Worm (Caenorhabditis elegans): ENCODE data around the gene eat-20.

The eat-20 gene

ce11 chrX:15487162-15487561 is 22.6 kb upstream of the eat-20 start:
- TF ChIP-seq duxl-1 (tag; optimal IDR thresholded peaks at IDR 0.05; ENCODE audit: poor library complexity) (no peak), daf-8 (GFP tag; IDR thresholded peaks at IDR 0.05) (no peak), ctbp-1 (GFP tag; IDR thresholded peaks at IDR 0.05) (no peak), Y75B8A.6 (GFP tag; IDR thresholded peaks at IDR 0.05) (no peak), set-16 (GFP tag; IDR thresholded peaks at IDR 0.05) (peak; percentile 45; the same call in 1 of the 2 replicates), ceh-82 (tag; optimal IDR thresholded peaks at IDR 0.05) (no peak), mxl-3 (GFP tag; optimal IDR thresholded peaks at IDR 0.05) (peak; percentile 69), hlh-11 (tag; optimal IDR thresholded peaks at IDR 0.05) (peak; percentile 5)

- TF ChIP-seq daf-12 (tag; optimal IDR thresholded peaks at IDR 0.05) (no peak), Y48G9A.11 (GFP tag; IDR thresholded peaks at IDR 0.05) (no peak), ceh-82 (tag; optimal IDR thresholded peaks at IDR 0.05) (no peak), snpc-4 (tag; optimal IDR thresholded peaks at IDR 0.05) (no peak)
Observed at ce11 chrX:15487806-15488205, 22.0 kb upstream of the eat-20 start, which contains the start of gene H13N06.2. TSS of gene H13N06.2 (plus strand) at chrX:15488106.

DNA sequence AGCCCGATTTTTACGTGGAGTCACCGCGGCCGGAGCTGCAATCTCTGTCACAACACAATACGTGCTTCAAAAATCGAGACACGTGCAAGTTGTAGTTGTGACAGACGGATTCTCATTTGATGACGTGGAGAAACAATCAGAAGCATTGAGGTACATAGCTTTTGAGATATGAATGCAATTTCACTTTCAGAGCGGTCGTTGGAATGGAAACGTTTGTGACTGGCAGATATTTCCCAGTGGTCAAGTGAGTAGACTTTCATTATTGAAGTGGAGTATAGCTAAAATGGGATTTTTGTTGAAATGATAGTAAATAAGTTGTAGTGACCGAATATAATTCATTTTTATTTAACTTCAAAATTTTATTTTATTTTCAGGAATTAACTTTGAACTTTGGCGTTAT is 18.7 kb upstream of the eat-20 start:
- no peak for TF ChIP-seq nhr-111 (GFP tag; optimal IDR thresholded peaks at IDR 0.05)
- TF ChIP-seq unc-62 (GFP tag; optimal IDR thresholded peaks at IDR 0.05 in 1 of 2), result peak in 1 of 2 experiments; percentile 93
- TF ChIP-seq unc-62 (tag; optimal IDR thresholded peaks at IDR 0.05), result no peak
- TF ChIP-seq spr-1 (tag; optimal IDR thresholded peaks at IDR 0.05), result no peak
- TF ChIP-seq pha-4 (GFP tag; IDR thresholded peaks at IDR 0.05), result no peak
- no peak for TF ChIP-seq pha-4 (tag; optimal IDR thresholded peaks at IDR 0.05)
- no peak for TF ChIP-seq nhr-6 (tag; optimal IDR thresholded peaks at IDR 0.05)
- TF ChIP-seq aha-1 (tag), result peak; percentile 21

DNA sequence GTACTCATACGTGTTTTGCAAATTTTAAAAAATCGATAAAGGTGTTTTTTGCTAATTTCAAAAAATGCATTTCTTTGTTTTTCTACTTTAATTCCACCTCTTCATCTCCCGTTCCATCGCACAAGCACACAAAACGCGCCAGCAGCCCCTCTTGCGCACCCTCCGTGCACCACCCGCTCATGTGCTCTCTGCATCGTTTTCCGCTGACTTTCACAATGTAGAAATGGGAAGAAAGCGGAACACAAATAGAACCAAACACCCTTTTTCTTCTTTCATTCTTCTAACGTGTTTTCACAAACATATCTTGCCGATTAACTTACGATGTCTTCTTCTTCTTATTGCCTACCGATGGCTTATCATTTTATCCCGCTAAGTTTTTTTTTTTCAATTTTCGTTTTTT is 17.1 kb upstream of the eat-20 start:
- TF ChIP-seq vab-7 (GFP tag; IDR thresholded peaks at IDR 0.05) (no peak), ceh-32 (tag; optimal IDR thresholded peaks at IDR 0.05; ENCODE audit: poor library complexity) (no peak), zip-11 (GFP tag; IDR thresholded peaks at IDR 0.05) (no peak), nhr-11 (tag; optimal IDR thresholded peaks at IDR 0.05) (peak; percentile 62), lin-38 (GFP tag; IDR thresholded peaks at IDR 0.05) (no peak), lir-3 (tag; optimal IDR thresholded peaks at IDR 0.05) (no peak), php-3 (GFP tag; IDR thresholded peaks at IDR 0.05) (no peak), T26A8.4 (GFP tag; IDR thresholded peaks at IDR 0.05) (peak; percentile 81), rbr-2 (tag; optimal IDR thresholded peaks at IDR 0.05) (peak; percentile 87), spr-1 (tag; optimal IDR thresholded peaks at IDR 0.05) (peak; percentile 65), ztf-7 (tag; optimal IDR thresholded peaks at IDR 0.05) (peak; percentile 26), ceh-82 (tag; optimal IDR thresholded peaks at IDR 0.05) (no peak), lim-7 (GFP tag; IDR thresholded peaks at IDR 0.05) (no peak), nhr-25 (tag; optimal IDR thresholded peaks at IDR 0.05; ENCODE audit: borderline replicate concordance, insufficient read depth) (peak; percentile 41), pha-4 (GFP tag; IDR thresholded peaks at IDR 0.05) (peak; percentile 53; the same call in 1 of the 2 replicates), pha-4 (tag; optimal IDR thresholded peaks at IDR 0.05) (no peak), zfp-3 (GFP tag; conservative IDR thresholded peaks at IDR 0.05) (peak; percentile 84), nhr-77 (tag; optimal IDR thresholded peaks at IDR 0.05) (peak; percentile 75), aly-2 (tag; optimal IDR thresholded peaks at IDR 0.05) (no peak), dve-1 (tag; optimal IDR thresholded peaks at IDR 0.05; ENCODE audit: insufficient read depth) (peak; percentile 94), nhr-10 (tag; optimal IDR thresholded peaks at IDR 0.05) (no peak), nhr-111 (GFP tag; optimal IDR thresholded peaks at IDR 0.05) (no peak), nhr-6 (tag; optimal IDR thresholded peaks at IDR 0.05) (peak; percentile 50), hlh-11 (tag; optimal IDR thresholded peaks at IDR 0.05) (peak; percentile 93), mxl-2 (GFP tag; conservative IDR thresholded peaks at IDR 0.05) (peak; percentile 50; the same call in 1 of the 2 replicates), ceh-62 (tag; optimal IDR thresholded peaks at IDR 0.05) (no peak), nhr-76 (tag; optimal IDR thresholded peaks at IDR 0.05) (no peak), unc-62 (GFP tag; optimal IDR thresholded peaks at IDR 0.05 in 1 of 2) (no peak), unc-62 (tag; optimal IDR thresholded peaks at IDR 0.05) (no peak), attf-4 (tag; optimal IDR thresholded peaks at IDR 0.05) (no peak), fkh-10 (GFP tag; optimal IDR thresholded peaks at IDR 0.05) (peak; percentile 58), zip-2 (tag; optimal IDR thresholded peaks at IDR 0.05) (no peak), nhr-28 (tag; optimal IDR thresholded peaks at IDR 0.05) (peak; percentile 76), duxl-1 (tag; optimal IDR thresholded peaks at IDR 0.05; ENCODE audit: poor library complexity) (peak; percentile 61), mxl-3 (GFP tag; optimal IDR thresholded peaks at IDR 0.05) (peak; percentile 87), unc-130 (GFP tag; optimal IDR thresholded peaks at IDR 0.05) (no peak), ceh-20 (GFP tag; IDR thresholded peaks at IDR 0.05) (peak; percentile 69; the same call in 1 of the 2 replicates)
